Fruit fly (Drosophila melanogaster) whole organism, pupa: ENCODE data around the gene CG12984.

Source experiments
- CG10348 ChIP-seq: fragments of 200-800 bp; sonication (Bioruptor generic); IDR thresholded peaks from 2 replicates; pipeline ENCODE4 v1.3.6; 2022; ENCODE audit warnings: missing biosample characterization, missing genetic modification characterization
- CG12605 ChIP-seq: fragments of 200-800 bp; sonication (Bioruptor generic); IDR thresholded peaks from 2 replicates; pipeline ENCODE4 v1.3.6; 2022; ENCODE audit warnings: missing biosample characterization, missing genetic modification characterization
- CG15710 ChIP-seq: fragments of 200-800 bp; sonication (Bioruptor generic); optimal IDR thresholded peaks from 2 replicates; lab custom pipeline; 2018; ENCODE audit warnings: missing biosample characterization, mild to moderate bottlenecking, missing genetic modification characterization, moderate library complexity
- CG4496 ChIP-seq: fragments of 200-800 bp; sonication (Bioruptor generic); IDR thresholded peaks from 3 replicates; pipeline ENCODE4 v1.3.6; 2022; ENCODE audit warnings: missing biosample characterization, missing genetic modification characterization
- Pif1B ChIP-seq: fragments of 200-800 bp; sonication (Bioruptor generic); optimal IDR thresholded peaks from 3 replicates; lab custom pipeline; 2016; ENCODE audit warnings: missing biosample characterization, missing genetic modification characterization

DNA sequence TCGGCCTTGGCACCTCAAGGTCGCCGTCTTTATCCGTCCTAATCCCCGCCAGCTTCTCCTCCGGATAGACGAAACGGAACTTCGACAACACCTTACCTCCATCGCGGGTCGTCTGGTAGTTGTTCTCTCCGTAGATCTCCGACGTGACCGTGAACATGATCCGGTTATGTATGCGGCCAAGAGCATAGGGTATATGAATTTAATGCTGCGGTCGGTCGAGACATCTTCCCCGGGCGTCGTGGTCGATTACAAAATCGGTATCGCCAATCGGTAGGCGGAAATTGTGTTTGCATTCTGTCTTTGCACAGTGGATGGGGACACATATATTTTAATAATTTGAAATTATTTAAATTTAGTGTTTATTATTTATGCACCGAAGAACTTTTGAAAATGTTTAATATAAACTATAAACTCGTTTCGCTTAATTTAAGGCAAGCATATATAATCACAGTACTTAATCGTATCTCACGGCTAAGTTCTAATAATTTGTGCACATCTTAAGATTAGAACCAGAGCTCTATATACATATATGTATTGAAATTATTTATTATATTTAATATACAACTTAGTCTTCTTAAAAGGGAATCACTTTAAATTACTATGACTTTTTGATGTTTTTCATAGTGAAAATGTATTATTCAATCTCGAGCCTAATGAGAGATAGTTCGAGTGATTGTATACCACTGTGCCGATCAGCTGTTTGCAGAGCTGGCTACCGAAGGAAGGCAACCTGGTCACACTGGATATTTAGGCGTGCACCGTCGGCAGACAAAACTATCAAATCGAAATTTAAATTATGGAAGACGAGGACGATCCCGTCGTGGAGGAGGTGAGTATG, 39.8 kb downstream of the CG12984 start, which contains the start of the genes CG10584 and Polr3E:
- TF ChIP-seq CG4496: peak; percentile 84
- TF ChIP-seq CG15710 (tag; lab: Kevin White, UChicago): peak; percentile 94
- peak; percentile 86 for TF ChIP-seq Pif1B (GFP tag; lab: Kevin White, UChicago)
- peak; percentile 70 for TF ChIP-seq CG12605 (GFP tag; lab: Robert Waterston, UW)
- peak; percentile 46; the same call in 1 of the 2 replicates for TF ChIP-seq CG10348 (GFP tag; lab: Robert Waterston, UW)
